Fruit fly (Drosophila melanogaster): ENCODE results near the gene CG8032.

The CG8032 gene

dm6 chr3R:8676560-8677000 lies 12.7 kb downstream of the CG8032 start, which contains the start of the genes Unc50, CG11755 and CG8043 (continued):
- no peak for TF ChIP-seq Asciz (GFP tag; optimal IDR thresholded peaks at IDR 0.05)
- TF ChIP-seq CG15011 (GFP tag; optimal IDR thresholded peaks at IDR 0.05): peak; percentile 53
- peak; percentile 80 for TF ChIP-seq CG7839 (tag; optimal IDR thresholded peaks at IDR 0.05)
- TF ChIP-seq ftz-f1 (GFP tag; optimal IDR thresholded peaks at IDR 0.05): no peak
- peak; percentile 95 for TF ChIP-seq Med (GFP tag)
- peak; percentile 99 for TF ChIP-seq CG16813 (GFP tag; IDR thresholded peaks at IDR 0.05; ENCODE audit: partially characterized antibody)
- TF ChIP-seq mirr (GFP tag; optimal IDR thresholded peaks at IDR 0.05): peak; percentile 66
- no peak for TF ChIP-seq gcm2 (GFP tag; optimal IDR thresholded peaks at IDR 0.05)
- peak; percentile 39 for TF ChIP-seq CG7987 (GFP tag; optimal IDR thresholded peaks at IDR 0.05)
- peak; percentile 78 for TF ChIP-seq CG4424 (GFP tag; optimal IDR thresholded peaks at IDR 0.05)
- peak; percentile 11 for TF ChIP-seq CG6765 (GFP tag; optimal IDR thresholded peaks at IDR 0.05)
- TF ChIP-seq kay (GFP tag; optimal IDR thresholded peaks at IDR 0.05): peak; percentile 59
- no peak for TF ChIP-seq h (optimal IDR thresholded peaks at IDR 0.05)
- TF ChIP-seq CG34422 (GFP tag; IDR thresholded peaks at IDR 0.05): no peak
- TF ChIP-seq Trl (optimal IDR thresholded peaks at IDR 0.05): no peak
- peak; percentile 56 for TF ChIP-seq Trl (GFP tag; optimal IDR thresholded peaks at IDR 0.05)
- no peak for TF ChIP-seq pita (GFP tag; optimal IDR thresholded peaks at IDR 0.05)
- no peak for TF ChIP-seq Lim3 (GFP tag; IDR thresholded peaks at IDR 0.05)
- TF ChIP-seq z (GFP tag; IDR thresholded peaks at IDR 0.05): no peak
- peak; percentile 88 for TF ChIP-seq nerfin-2 (GFP tag; IDR thresholded peaks at IDR 0.05; ENCODE audit: partially characterized antibody)
- peak; percentile 16; the same call in 1 of the 3 replicates for TF ChIP-seq C15 (GFP tag; IDR thresholded peaks at IDR 0.05)
- TF ChIP-seq al (GFP tag; IDR thresholded peaks at IDR 0.05): peak; percentile 81
- TF ChIP-seq CG14965 (GFP tag; optimal IDR thresholded peaks at IDR 0.05; ENCODE audit: borderline replicate concordance): no peak
- TF ChIP-seq Doc2 (GFP tag; IDR thresholded peaks at IDR 0.05): no peak
- TF ChIP-seq Nf-YA (GFP tag; IDR thresholded peaks at IDR 0.05): no peak
- TF ChIP-seq CG2712 (tag; optimal IDR thresholded peaks at IDR 0.05): peak; percentile 85
- peak; percentile 8 for TF ChIP-seq en (GFP tag; optimal IDR thresholded peaks at IDR 0.05)
- TF ChIP-seq Sry-β (GFP tag; optimal IDR thresholded peaks at IDR 0.05): peak; percentile 46
- TF ChIP-seq slp2 (GFP tag; optimal IDR thresholded peaks at IDR 0.05): peak; percentile 43
- TF ChIP-seq CG6791 (GFP tag; IDR thresholded peaks at IDR 0.05; ENCODE audit: partially characterized antibody): peak; percentile 92
- peak; percentile 44 for TF ChIP-seq cato (GFP tag; optimal IDR thresholded peaks at IDR 0.05; ENCODE audit: borderline replicate concordance)
- TF ChIP-seq CG12299 (tag; optimal IDR thresholded peaks at IDR 0.05): peak; percentile 28
- peak; percentile 71 for TF ChIP-seq CG13624 (GFP tag; optimal IDR thresholded peaks at IDR 0.05)
- no peak for TF ChIP-seq Hand (GFP tag; optimal IDR thresholded peaks at IDR 0.05)
- no peak for TF ChIP-seq sima (GFP tag; optimal IDR thresholded peaks at IDR 0.05)
- peak; percentile 50 for TF ChIP-seq peb (GFP tag; IDR thresholded peaks at IDR 0.05)
- TF ChIP-seq chm (GFP tag; IDR thresholded peaks at IDR 0.05): no peak
- TF ChIP-seq Hr78 (GFP tag; optimal IDR thresholded peaks at IDR 0.05): peak in 1 of 2 experiments; percentile 28

- no peak for TF ChIP-seq E2f2 (GFP tag; IDR thresholded peaks at IDR 0.05)
Measured at dm6 chr3R:8679934-8680333, 16.0 kb downstream of the CG8032 start, which contains the start of gene CG33325. TSS of gene CG33325 (minus strand) at chr3R:8680034.

dm6 chr3R:8680611-8681010 lies 16.7 kb downstream of the CG8032 start:
- TF ChIP-seq CG34422 (GFP tag; IDR thresholded peaks at IDR 0.05): no peak
- TF ChIP-seq pros (GFP tag; optimal IDR thresholded peaks at IDR 0.05): peak; percentile 73
- TF ChIP-seq CG18476 (GFP tag; optimal IDR thresholded peaks at IDR 0.05): no peak
- TF ChIP-seq z (GFP tag; IDR thresholded peaks at IDR 0.05): peak; percentile 96
